Worm (Caenorhabditis elegans) whole organism, young adult: ENCODE data around the gene ubc-26.

Source experiments
- ama-1 ChIP-seq, 3 experiments: fragments of 150-350 bp in 1 of 3; sonication (generic microtip) in 2 of 3; optimal IDR thresholded peaks; 2 replicates each; lab custom pipeline; 2014 to 2018; ENCODE audit warnings: missing biosample characterization in 2 of 3, missing genetic modification characterization in 2 of 3, missing genetic modification reagents in 2 of 3
- ceh-79 ChIP-seq: sonication (generic microtip); optimal IDR thresholded peaks from 2 replicates; lab custom pipeline; 2017; ENCODE audit warnings: mild to moderate bottlenecking, missing genetic modification characterization, missing compliant biosample characterization
- mxl-1 ChIP-seq: sonication (generic microtip); optimal IDR thresholded peaks from 2 replicates; lab custom pipeline; 2016; ENCODE audit warnings: missing genetic modification characterization, missing compliant biosample characterization
- snpc-4 ChIP-seq, 5 experiments: fragments of 150-350 bp in 1 of 5; sonication (generic microtip) in 4 of 5; optimal IDR thresholded peaks; 2 replicates each; lab custom pipeline; 2014 to 2018; ENCODE audit warnings: missing genetic modification characterization in 5 of 5, missing biosample characterization in 3 of 5, antibody characterized with exemption in 2 of 5, mild to moderate bottlenecking in 2 of 5, missing compliant biosample characterization in 2 of 5, missing genotype in 2 of 5, moderate library complexity in 2 of 5, missing genetic modification reagents in 1 of 5

DNA sequence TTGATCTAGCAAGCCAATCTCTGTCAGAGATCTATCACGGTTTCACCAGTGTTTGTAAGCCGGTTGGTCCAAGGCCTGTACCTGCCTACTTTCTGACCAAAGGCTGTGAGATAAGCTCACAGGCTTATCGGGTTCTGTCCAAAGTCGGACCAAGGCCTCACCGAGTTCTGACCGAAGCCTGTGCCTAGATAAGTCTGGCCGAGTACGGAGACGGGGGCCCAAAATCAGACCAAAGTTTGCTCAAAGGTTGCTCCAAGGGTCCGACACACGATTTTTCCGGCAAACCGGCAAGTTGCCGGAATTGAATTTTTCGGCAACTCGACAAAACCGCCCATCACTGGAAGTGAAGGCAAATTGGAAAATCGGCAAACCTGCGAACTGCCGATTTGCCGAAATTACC, 31.4 kb upstream of the ubc-26 start:
- TF ChIP-seq mxl-1 (tag; lab: Kevin White, UChicago) (no peak), snpc-4 (GFP tag; optimal IDR thresholded peaks at IDR 0.05; lab: Kevin White, UChicago) (no peak), snpc-4 (tag; optimal IDR thresholded peaks at IDR 0.05; lab: Kevin White, UChicago) (no peak), ama-1 (optimal IDR thresholded peaks at IDR 0.05; lab: Kevin White, UChicago) (no peak), ama-1 (GFP tag; optimal IDR thresholded peaks at IDR 0.05; lab: Kevin White, UChicago) (no peak), ceh-79 (tag; lab: Kevin White, UChicago) (no peak)
